Fruit fly (Drosophila melanogaster): ENCODE results near the gene Taf7.
A peak's percentile ranks its signal among the peaks of the same experiment; 100 is the strongest.

Gene Taf7

dm6 chr3R:7895457-7895856 lies 11.7 kb upstream of the Taf7 start (continued):
- TF ChIP-seq CG7357 (GFP tag; IDR thresholded peaks at IDR 0.05) (peak; percentile 47; the same call in 2 of the 3 replicates), Gsc (GFP tag; IDR thresholded peaks at IDR 0.05) (no peak), CG10274 (GFP tag; optimal IDR thresholded peaks at IDR 0.05) (peak; percentile 8), peb (GFP tag; IDR thresholded peaks at IDR 0.05) (no peak), ind (GFP tag; optimal IDR thresholded peaks at IDR 0.05) (peak; percentile 71), h (optimal IDR thresholded peaks at IDR 0.05) (no peak), CG8388 (GFP tag; optimal IDR thresholded peaks at IDR 0.05) (no peak), Neu2 (GFP tag; optimal IDR thresholded peaks at IDR 0.05; ENCODE audit: borderline replicate concordance) (no peak), CG6654 (GFP tag; optimal IDR thresholded peaks at IDR 0.05) (no peak), Ets65A (GFP tag) (no peak), CG2116 (GFP tag; optimal IDR thresholded peaks at IDR 0.05) (peak; percentile 12), CG1233 (GFP tag; optimal IDR thresholded peaks at IDR 0.05) (peak; percentile 55), CG2678 (tag; optimal IDR thresholded peaks at IDR 0.05) (no peak), scrt (GFP tag; optimal IDR thresholded peaks at IDR 0.05) (no peak), gsb-n (tag; optimal IDR thresholded peaks at IDR 0.05) (no peak), CG6765 (GFP tag; optimal IDR thresholded peaks at IDR 0.05) (peak; percentile 3), CG31224 (GFP tag; IDR thresholded peaks at IDR 0.05) (peak; percentile 42; the same call in 1 of the 2 replicates), NC2α (GFP tag; optimal IDR thresholded peaks at IDR 0.05) (no peak), Max (GFP tag; optimal IDR thresholded peaks at IDR 0.05) (peak; percentile 62), CG31441 (GFP tag; IDR thresholded peaks at IDR 0.05) (no peak), CG12155 (GFP tag; optimal IDR thresholded peaks at IDR 0.05) (peak; percentile 53), NC2β (GFP tag; optimal IDR thresholded peaks at IDR 0.05) (peak; percentile 40), CG16813 (GFP tag; IDR thresholded peaks at IDR 0.05; ENCODE audit: partially characterized antibody) (no peak), ap (GFP tag; IDR thresholded peaks at IDR 0.05) (no peak), CG3407 (GFP tag; optimal IDR thresholded peaks at IDR 0.05) (no peak), chinmo (GFP tag; IDR thresholded peaks at IDR 0.05; ENCODE audit: partially characterized antibody) (no peak), CG13894 (tag; optimal IDR thresholded peaks at IDR 0.05) (no peak), fd3F (GFP tag; optimal IDR thresholded peaks at IDR 0.05) (peak; percentile 71), CG12942 (GFP tag; optimal IDR thresholded peaks at IDR 0.05) (no peak), CG8089 (GFP tag; optimal IDR thresholded peaks at IDR 0.05) (no peak), CG11085 (GFP tag; IDR thresholded peaks at IDR 0.05) (peak; percentile 43), Ptx1 (GFP tag; IDR thresholded peaks at IDR 0.05) (peak; percentile 77), ewg (GFP tag; optimal IDR thresholded peaks at IDR 0.05) (no peak), Ets97D (GFP tag; optimal IDR thresholded peaks at IDR 0.05) (no peak), eve (GFP tag; optimal IDR thresholded peaks at IDR 0.05) (no peak), CG14710 (tag; optimal IDR thresholded peaks at IDR 0.05) (no peak), crp (GFP tag; optimal IDR thresholded peaks at IDR 0.05) (no peak), vnd (GFP tag; IDR thresholded peaks at IDR 0.05; ENCODE audit: partially characterized antibody) (no peak), gro (GFP tag; optimal IDR thresholded peaks at IDR 0.05) (peak; percentile 83), Dll (GFP tag; IDR thresholded peaks at IDR 0.05; ENCODE audit: partially characterized antibody) (no peak), Taf1 (GFP tag; IDR thresholded peaks at IDR 0.05) (peak; percentile 61; the same call in 1 of the 2 replicates), ash1 (GFP tag; optimal IDR thresholded peaks at IDR 0.05) (no peak), CG31365 (tag; optimal IDR thresholded peaks at IDR 0.05) (peak; percentile 40), CG1603 (tag; optimal IDR thresholded peaks at IDR 0.05) (no peak), esg (GFP tag; conservative IDR thresholded peaks at IDR 0.05) (peak; percentile 52), CG10431 (GFP tag; optimal IDR thresholded peaks at IDR 0.05) (no peak), Sry-δ (GFP tag; optimal IDR thresholded peaks at IDR 0.05) (peak; percentile 10), CG11398 (GFP tag; optimal IDR thresholded peaks at IDR 0.05) (no peak), CG1529 (GFP tag; optimal IDR thresholded peaks at IDR 0.05) (no peak), CG11695 (GFP tag; IDR thresholded peaks at IDR 0.05) (peak; percentile 90), cad (GFP tag; optimal IDR thresholded peaks at IDR 0.05) (no peak), Sox100B (GFP tag; optimal IDR thresholded peaks at IDR 0.05) (peak; percentile 46)

Data from whole organism, embryonic.